Fruit fly (Drosophila melanogaster) whole organism: Measurements from ENCODE around the gene NimB3.

Experiments used
- CG8478 ChIP-seq: fragments of >200 bp; optimal IDR thresholded peaks from 2 replicates; lab custom pipeline; 2018; ENCODE audit warnings: inconsistent platforms
- Dll ChIP-seq: fragments of >200 bp; optimal IDR thresholded peaks from 2 replicates; lab custom pipeline; 2017
- EcR ChIP-seq, 2 experiments: fragments of >200 bp; optimal IDR thresholded peaks; 2 replicates each; lab custom pipeline; 2017; ENCODE audit warnings: missing biosample characterization in 2 of 2, missing genetic modification characterization in 2 of 2, missing genetic modification reagents in 2 of 2
- pan ChIP-seq: fragments of >200 bp; optimal IDR thresholded peaks from 2 replicates; lab custom pipeline; 2017
- psq ChIP-seq: fragments of >200 bp; optimal IDR thresholded peaks from 2 replicates; lab custom pipeline; 2017
- usp ChIP-seq: fragments of >200 bp; optimal IDR thresholded peaks from 2 replicates; lab custom pipeline; 2017; ENCODE audit warnings: missing biosample characterization, missing genetic modification characterization, mixed read lengths

Gene NimB3

DNA sequence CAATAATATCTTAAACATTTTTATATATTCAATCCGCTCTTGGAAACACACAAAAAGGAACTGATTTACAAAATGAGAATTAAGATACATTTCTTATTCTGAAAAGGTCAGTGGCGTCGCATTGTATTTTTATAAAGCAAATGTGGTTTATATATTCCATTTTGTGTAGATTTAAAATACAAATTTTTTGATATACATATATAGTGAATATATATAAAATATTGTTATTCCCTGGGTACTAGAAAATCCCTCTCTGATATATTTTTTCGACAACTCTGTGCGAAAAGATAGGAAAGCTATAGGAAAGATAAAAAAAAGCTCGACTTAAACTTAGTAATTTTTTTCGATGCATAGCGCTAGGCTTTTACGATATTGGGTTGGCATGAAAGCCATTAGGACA lies 36.5 kb downstream of the NimB3 start, which contains the start of gene CG42711:
CG42711 (minus strand) TSS at position 45 of the 400 bp plus-strand sequence.
- no peak for TF ChIP-seq CG8478 (lab: Kevin White, UChicago)
- no peak for TF ChIP-seq usp (GFP tag; lab: Kevin White, UChicago)
- no peak for TF ChIP-seq psq (lab: Kevin White, UChicago)
- no peak for TF ChIP-seq EcR (GFP tag; optimal IDR thresholded peaks at IDR 0.05; lab: Kevin White, UChicago)
- no peak for TF ChIP-seq Dll
- no peak for TF ChIP-seq pan

DNA sequence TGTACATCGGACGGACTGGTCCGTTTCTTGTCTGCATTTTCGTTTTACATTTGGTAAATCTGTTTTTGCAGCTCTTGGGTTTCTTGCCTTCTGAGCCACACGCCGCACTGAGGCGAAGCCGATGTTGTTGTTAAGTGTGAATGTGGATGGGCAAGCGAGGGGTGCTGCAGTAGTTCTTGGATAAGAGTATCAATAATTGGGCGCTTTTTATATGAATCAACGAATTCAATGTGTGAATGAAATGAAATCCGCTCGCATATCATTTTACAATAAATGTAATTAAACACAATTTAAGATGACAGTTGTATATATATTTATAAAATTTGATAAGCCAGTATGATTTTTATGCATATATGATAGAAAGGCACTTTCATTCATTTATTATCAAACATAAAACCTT lies 39.3 kb downstream of the NimB3 start:
- TF ChIP-seq CG8478 (lab: Kevin White, UChicago) (no peak), Dll (no peak), pan (no peak)

DNA sequence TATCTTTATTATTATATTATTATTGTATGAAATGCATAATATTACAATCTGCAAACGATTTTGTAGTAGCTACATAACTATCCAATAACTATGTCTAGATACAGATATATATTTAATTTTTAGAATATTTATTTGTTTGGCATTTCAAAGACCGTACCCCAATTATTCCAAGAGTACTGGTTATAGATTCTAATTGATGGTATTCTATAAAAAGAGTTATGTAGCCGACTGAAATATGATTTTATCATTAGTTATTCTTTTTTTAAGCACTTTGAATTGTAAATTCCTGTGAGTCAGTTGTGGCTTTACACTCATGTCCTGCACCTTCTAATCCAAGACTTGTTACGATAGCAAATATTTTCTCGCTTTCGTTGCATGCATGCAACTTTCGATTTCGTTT lies 42.1 kb downstream of the NimB3 start:
- TF ChIP-seq CG8478 (lab: Kevin White, UChicago) (no peak), Dll (no peak)

DNA sequence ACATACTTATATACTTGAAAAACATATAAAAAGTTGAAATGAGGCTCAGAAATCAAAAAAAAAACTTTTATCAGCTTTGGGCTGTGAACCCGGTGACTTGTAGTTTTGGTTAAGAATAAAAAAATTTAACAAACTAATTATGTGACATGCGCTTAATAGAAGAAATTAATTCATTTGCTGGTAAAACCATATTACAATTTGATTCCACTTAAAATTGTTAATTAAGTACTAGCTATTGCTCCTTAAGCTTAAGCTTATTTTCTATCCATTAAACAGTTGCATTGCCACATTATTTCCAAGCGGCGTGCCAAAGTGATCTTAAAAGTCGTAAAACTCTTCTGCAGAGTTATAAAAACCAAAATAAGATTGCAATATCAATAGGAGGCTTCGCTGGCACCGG lies 43.8 kb downstream of the NimB3 start:
- TF ChIP-seq Dll (no peak), usp (GFP tag; lab: Kevin White, UChicago) (no peak), EcR (GFP tag; optimal IDR thresholded peaks at IDR 0.05; lab: Kevin White, UChicago) (no peak), pan (no peak), CG8478 (lab: Kevin White, UChicago) (no peak), psq (lab: Kevin White, UChicago) (no peak)

DNA sequence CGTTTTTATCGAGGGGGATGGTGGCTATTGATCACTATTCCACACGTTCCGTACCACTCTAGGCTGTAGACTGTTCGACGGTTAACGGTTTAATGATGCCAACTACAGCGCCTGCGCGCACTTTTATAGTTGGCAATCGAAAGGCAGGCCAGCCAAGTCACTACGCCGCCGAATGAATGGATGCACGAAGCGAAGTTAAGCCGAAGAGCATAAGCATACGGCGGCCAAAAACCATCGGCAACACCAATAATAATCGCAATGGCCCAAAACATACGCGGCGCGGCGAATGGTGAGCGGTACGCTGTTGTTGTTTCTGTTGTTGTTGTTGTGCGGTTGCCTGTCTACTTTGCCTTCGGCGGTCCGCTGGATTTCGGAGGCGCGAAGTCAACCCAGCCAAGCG lies 44.3 kb downstream of the NimB3 start, which contains the start of gene Vajk1:
Vajk1 (minus strand) TSS at position 101 of the 400 bp plus-strand sequence.
- TF ChIP-seq EcR (GFP tag; optimal IDR thresholded peaks at IDR 0.05; lab: Kevin White, UChicago): no peak
- TF ChIP-seq Dll: no peak
- TF ChIP-seq CG8478 (lab: Kevin White, UChicago): no peak
- TF ChIP-seq usp (GFP tag; lab: Kevin White, UChicago): no peak
- TF ChIP-seq pan: no peak
- no peak for TF ChIP-seq psq (lab: Kevin White, UChicago)
